Fruit fly (Drosophila melanogaster): ENCODE results near the gene Hn.

The Hn gene

DNA sequence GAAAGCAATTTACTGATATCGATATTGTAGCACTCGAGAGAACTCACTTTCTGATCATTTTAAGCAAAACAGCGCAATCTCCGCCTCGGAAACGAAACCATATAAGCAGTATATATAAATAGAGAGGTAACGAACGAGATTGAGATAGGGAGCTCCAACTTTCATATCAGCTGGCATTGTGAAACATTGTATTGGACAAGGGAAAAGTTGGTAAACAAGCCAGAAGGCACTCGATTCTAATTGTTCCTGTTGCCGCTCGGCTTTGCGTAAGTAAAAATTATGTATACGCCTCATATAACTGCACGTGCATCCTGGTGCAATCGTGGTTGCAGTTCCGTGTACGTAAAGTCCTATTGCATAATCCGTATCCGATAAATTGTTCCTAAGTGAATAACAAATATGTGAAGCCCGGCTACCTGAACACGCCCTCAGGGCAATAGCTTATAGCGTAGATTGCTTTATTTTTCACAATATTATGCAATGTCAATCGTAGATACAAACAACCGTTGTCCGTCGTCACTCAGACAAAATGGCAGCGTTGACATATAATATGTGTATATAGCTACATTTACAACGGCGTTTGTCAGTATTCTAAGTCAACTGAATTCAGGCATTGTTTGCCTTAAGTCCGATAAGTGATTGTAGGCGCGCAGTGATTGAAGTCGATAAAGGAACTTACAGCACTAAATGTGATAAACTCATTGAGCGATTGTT is 46.4 kb downstream of the Hn start:
- TF ChIP-seq kay (GFP tag; ENCODE audit: borderline replicate concordance) (no peak), CG14711 (tag; optimal IDR thresholded peaks at IDR 0.05) (no peak), Crg-1 (GFP tag; optimal IDR thresholded peaks at IDR 0.05) (peak; percentile 1), CG33017 (tag; optimal IDR thresholded peaks at IDR 0.05) (peak; percentile 7), Clk (GFP tag; optimal IDR thresholded peaks at IDR 0.05) (no peak), CG11617 (GFP tag; optimal IDR thresholded peaks at IDR 0.05) (no peak), CG12768 (GFP tag; optimal IDR thresholded peaks at IDR 0.05) (peak; percentile 22), ovo (GFP tag; optimal IDR thresholded peaks at IDR 0.05) (peak; percentile 85), tj (GFP tag; optimal IDR thresholded peaks at IDR 0.05) (peak; percentile 48), cic (GFP tag; optimal IDR thresholded peaks at IDR 0.05) (peak; percentile 69)

DNA sequence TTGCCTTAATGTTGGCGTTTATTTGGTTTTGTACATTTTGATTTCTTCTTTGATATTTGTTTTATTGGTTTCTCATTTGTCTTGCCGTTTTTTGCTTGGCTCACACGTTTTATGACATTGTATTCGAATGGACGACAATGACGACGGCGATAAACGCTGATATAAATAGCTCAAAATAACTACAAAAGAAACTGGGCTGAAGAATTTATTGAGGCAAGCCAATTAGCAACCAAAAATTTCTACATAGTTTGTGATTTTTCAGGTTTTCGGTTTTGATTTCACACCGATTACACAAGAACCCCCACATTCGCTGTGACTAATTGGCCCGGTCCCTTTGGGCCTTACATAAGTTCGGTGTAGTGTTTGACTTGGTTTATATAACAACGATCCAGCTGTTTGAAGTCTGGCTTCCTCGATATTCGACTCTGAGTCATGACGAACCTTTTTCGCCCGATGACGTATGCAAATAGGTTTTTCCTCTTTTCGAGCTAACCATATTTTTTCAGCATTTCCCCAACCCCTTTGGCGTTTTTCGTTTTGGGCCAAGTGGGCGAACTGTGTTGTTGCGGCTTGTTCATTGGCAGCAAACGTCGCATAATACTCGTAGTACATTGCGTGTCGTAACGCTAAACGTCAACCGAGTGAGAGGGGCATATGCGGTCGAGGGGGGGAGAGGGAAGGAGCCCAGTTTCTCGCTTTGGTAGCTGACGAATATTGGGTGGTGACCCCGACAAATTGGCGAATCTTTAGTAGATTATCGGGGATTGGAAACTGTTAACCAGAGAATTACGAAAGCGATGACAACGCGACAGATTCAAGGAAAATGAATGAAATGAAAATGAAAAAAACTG is 47.5 kb downstream of the Hn start:
- TF ChIP-seq tj (GFP tag; optimal IDR thresholded peaks at IDR 0.05) (peak; percentile 54), CG14711 (tag; optimal IDR thresholded peaks at IDR 0.05) (no peak)

DNA sequence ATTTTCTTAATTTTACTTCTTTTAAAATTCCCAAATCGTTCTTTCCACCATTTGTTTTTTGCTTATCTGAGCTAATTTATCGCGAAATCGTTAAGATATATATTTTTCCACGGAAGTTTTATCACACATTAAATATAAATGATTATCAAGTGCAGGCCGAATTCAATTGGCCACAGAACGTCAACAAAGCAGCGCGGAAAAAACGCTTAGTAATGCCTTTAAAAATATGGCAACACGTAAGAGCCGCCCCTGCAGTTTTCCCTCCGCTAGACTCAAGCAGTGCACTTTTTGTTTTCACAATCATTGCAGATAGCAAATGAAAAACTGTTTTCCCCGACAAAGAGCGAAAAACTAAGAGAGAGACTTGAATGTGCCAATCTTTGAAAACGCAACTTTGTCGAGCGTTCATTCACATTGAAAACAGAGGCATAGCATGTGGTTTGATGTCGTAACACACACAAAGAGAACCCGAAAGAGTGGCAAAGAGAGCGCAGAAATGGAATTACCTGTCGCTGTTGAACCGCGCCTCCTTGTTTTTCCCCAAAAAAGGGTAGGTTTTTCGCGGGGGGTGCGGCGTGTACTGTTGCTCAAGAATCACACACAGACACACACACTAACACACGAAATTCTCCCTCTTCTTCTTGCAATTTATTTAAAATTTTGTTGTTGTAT is 48.4 kb downstream of the Hn start:
- peak; percentile 80 for TF ChIP-seq kay (GFP tag; ENCODE audit: borderline replicate concordance)
- TF ChIP-seq CG7101 (tag; optimal IDR thresholded peaks at IDR 0.05) = no peak
- TF ChIP-seq bab1 (GFP tag; optimal IDR thresholded peaks at IDR 0.05) = no peak
- TF ChIP-seq toe (GFP tag; optimal IDR thresholded peaks at IDR 0.05) = no peak
- TF ChIP-seq CG7045 (GFP tag; optimal IDR thresholded peaks at IDR 0.05) = no peak
- no peak for TF ChIP-seq pad (GFP tag; optimal IDR thresholded peaks at IDR 0.05)
- TF ChIP-seq CG33017 (tag; optimal IDR thresholded peaks at IDR 0.05) = no peak
- no peak for TF ChIP-seq CG1620 (GFP tag; optimal IDR thresholded peaks at IDR 0.05)
- TF ChIP-seq ovo (GFP tag; optimal IDR thresholded peaks at IDR 0.05) = no peak
- no peak for TF ChIP-seq CG11617 (GFP tag; optimal IDR thresholded peaks at IDR 0.05)
- TF ChIP-seq Mnt (GFP tag; optimal IDR thresholded peaks at IDR 0.05) = peak; percentile 23
- no peak for TF ChIP-seq CG5204 (GFP tag; optimal IDR thresholded peaks at IDR 0.05)
- no peak for TF ChIP-seq Hr96 (GFP tag; optimal IDR thresholded peaks at IDR 0.05)
- TF ChIP-seq Crg-1 (GFP tag; optimal IDR thresholded peaks at IDR 0.05) = no peak
- peak; percentile 93 for TF ChIP-seq tj (GFP tag; optimal IDR thresholded peaks at IDR 0.05)
- no peak for TF ChIP-seq CG14711 (tag; optimal IDR thresholded peaks at IDR 0.05)
- TF ChIP-seq cnc (optimal IDR thresholded peaks at IDR 0.05) = peak; percentile 61 to 86
- no peak for TF ChIP-seq CG12768 (GFP tag; optimal IDR thresholded peaks at IDR 0.05)
- no peak for TF ChIP-seq Clk (GFP tag; optimal IDR thresholded peaks at IDR 0.05)
- peak; percentile 38 for TF ChIP-seq cic (GFP tag; optimal IDR thresholded peaks at IDR 0.05)

DNA sequence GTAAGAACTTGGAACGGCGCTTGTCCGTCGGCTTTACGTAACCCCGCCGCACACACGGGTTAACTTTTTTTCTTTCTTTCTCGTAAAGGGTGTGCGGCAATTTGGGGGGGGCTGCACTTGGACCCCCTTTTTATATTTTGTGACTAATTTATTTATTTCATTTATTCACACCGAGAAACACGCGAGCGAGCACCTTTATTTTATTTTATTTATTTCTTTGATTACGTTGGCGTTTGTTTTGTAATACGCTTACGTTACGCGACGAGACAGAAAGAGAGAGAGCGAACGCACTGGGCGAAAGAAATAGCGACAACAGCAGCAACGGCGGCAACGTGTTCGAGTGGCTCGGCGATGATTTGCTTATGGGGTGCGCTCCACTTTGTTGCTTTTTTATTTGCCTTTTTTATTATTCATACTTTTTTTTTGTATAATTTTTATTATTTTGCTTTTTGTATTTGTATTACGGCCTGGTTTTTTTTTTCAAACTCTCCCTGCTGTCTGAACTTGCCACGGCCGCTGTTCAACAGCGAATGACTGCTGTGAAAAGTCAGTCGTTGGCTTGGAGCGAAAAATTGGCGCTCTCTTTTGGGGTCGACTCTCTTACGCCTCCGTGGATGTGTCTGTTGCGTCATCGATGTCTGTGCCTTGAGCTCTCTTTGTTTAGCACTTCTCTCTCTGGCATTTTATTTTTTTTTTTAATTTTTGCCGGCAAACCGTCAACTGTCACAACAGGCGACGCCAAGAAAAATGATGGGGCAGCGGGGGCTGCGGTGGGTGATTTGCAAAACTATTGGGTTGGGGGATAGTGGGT is 49.2 kb downstream of the Hn start, which contains the start of gene CG32369:
Gene CG32369 (minus strand): TSS at position 537 of the 811 bp plus-strand sequence.
- TF ChIP-seq CG7101 (tag; optimal IDR thresholded peaks at IDR 0.05) = peak; percentile 49
- TF ChIP-seq ovo (GFP tag; optimal IDR thresholded peaks at IDR 0.05) = peak; percentile 37
- peak; percentile 53 for TF ChIP-seq Crg-1 (GFP tag; optimal IDR thresholded peaks at IDR 0.05)
- TF ChIP-seq CG14711 (tag; optimal IDR thresholded peaks at IDR 0.05) = peak; percentile 27
- TF ChIP-seq CG1620 (GFP tag; optimal IDR thresholded peaks at IDR 0.05) = peak; percentile 50
- TF ChIP-seq CG11617 (GFP tag; optimal IDR thresholded peaks at IDR 0.05) = peak; percentile 87
- no peak for TF ChIP-seq cnc (optimal IDR thresholded peaks at IDR 0.05)
- peak; percentile 61 for TF ChIP-seq CG33017 (tag; optimal IDR thresholded peaks at IDR 0.05)
- peak; percentile 40 for TF ChIP-seq bab1 (GFP tag; optimal IDR thresholded peaks at IDR 0.05)
- peak; percentile 73 for TF ChIP-seq CG7045 (GFP tag; optimal IDR thresholded peaks at IDR 0.05)
- TF ChIP-seq Hr96 (GFP tag; optimal IDR thresholded peaks at IDR 0.05) = no peak
- peak; percentile 87 for TF ChIP-seq cic (GFP tag; optimal IDR thresholded peaks at IDR 0.05)
- TF ChIP-seq tj (GFP tag; optimal IDR thresholded peaks at IDR 0.05) = peak; percentile 81
- TF ChIP-seq Mnt (GFP tag; optimal IDR thresholded peaks at IDR 0.05) = peak; percentile 87
- peak; percentile 86 for TF ChIP-seq CG12768 (GFP tag; optimal IDR thresholded peaks at IDR 0.05)
- TF ChIP-seq pad (GFP tag; optimal IDR thresholded peaks at IDR 0.05) = peak; percentile 12
- TF ChIP-seq Clk (GFP tag; optimal IDR thresholded peaks at IDR 0.05) = peak; percentile 14
- peak; percentile 97 for TF ChIP-seq kay (GFP tag; ENCODE audit: borderline replicate concordance)
- no peak for TF ChIP-seq toe (GFP tag; optimal IDR thresholded peaks at IDR 0.05)
- no peak for TF ChIP-seq CG5204 (GFP tag; optimal IDR thresholded peaks at IDR 0.05)

DNA sequence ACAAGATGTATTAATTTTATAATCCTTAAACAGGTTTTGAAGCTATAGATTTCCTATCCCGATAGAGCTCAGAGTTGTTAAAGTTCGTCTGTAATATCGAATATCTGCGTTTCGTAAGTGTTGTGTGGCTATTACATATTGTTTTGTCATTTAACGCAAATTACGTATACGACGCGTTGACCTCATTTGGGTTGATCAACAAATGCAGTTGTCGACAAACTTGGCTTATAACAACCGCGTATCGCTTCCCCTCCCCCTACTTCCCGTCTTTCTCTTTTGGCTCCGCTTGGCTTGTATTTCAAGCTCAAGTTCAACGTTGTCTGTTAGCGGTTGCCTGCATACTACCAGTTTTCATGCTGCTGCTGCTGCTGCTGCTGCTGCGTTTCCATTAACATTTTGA is 50.2 kb downstream of the Hn start:
- TF ChIP-seq tj (GFP tag; optimal IDR thresholded peaks at IDR 0.05) (peak; percentile 34), bab1 (GFP tag; optimal IDR thresholded peaks at IDR 0.05) (no peak), CG33017 (tag; optimal IDR thresholded peaks at IDR 0.05) (no peak)
